Worm (Caenorhabditis elegans) whole organism, L2 larva: Measurements from ENCODE around the gene eif-2D.

ENCODE experiments used
- alr-1 ChIP-seq: fragments of 150-350 bp; optimal IDR thresholded peaks from 2 replicates; lab custom pipeline; 2014; ENCODE audit warnings: missing biosample characterization, missing genetic modification characterization
- ceh-16 ChIP-seq: fragments of 150-350 bp; optimal IDR thresholded peaks from 2 replicates; lab custom pipeline; 2014; ENCODE audit warnings: missing biosample characterization, missing genetic modification characterization
- elt-1 ChIP-seq: fragments of 150-350 bp; optimal IDR thresholded peaks from 2 replicates; lab custom pipeline; 2014; ENCODE audit warnings: missing biosample characterization, missing genetic modification characterization
- fos-1 ChIP-seq: fragments of 150-350 bp; optimal IDR thresholded peaks from 2 replicates; lab custom pipeline; 2014; ENCODE audit warnings: missing biosample characterization, missing genetic modification characterization

The eif-2D gene

ce11 chrII:5742767-5743166 lies 51.2 kb downstream of the eif-2D start:
- TF ChIP-seq fos-1 (tag; lab: Kevin White, UChicago) (peak; percentile 46), alr-1 (tag; lab: Kevin White, UChicago) (no peak), ceh-16 (no peak), elt-1 (tag; lab: Kevin White, UChicago) (no peak)
- TF ChIP-seq, all 48 proteins: peak for 1
